Worm (Caenorhabditis elegans) whole organism, young adult: ENCODE measurements around the gene atfs-1.

Experiments
- B0035.1 ChIP-seq: sonication (generic microtip); optimal IDR thresholded peaks from 2 replicates; lab custom pipeline; 2016; ENCODE audit warnings: missing genetic modification characterization, mild to moderate bottlenecking, missing compliant biosample characterization, missing genotype, missing genetic modification reagents
- F49E8.2 ChIP-seq: sonication (generic microtip); optimal IDR thresholded peaks from 3 replicates; lab custom pipeline; 2017; ENCODE audit warnings: missing genetic modification characterization, mild to moderate bottlenecking, missing compliant biosample characterization, antibody characterized with exemption, moderate library complexity; ENCODE audit not compliant: insufficient read depth
- F55B11.4 ChIP-seq: sonication (generic microtip); optimal IDR thresholded peaks from 2 replicates; lab custom pipeline; 2016; ENCODE audit warnings: missing compliant biosample characterization, missing genetic modification characterization, borderline replicate concordance; ENCODE audit not compliant: insufficient read depth
- F57A8.1 ChIP-seq: fragments of 200-800 bp; sonication (Bioruptor generic); optimal IDR thresholded peaks from 2 replicates; lab custom pipeline; 2018; ENCODE audit warnings: mild to moderate bottlenecking, missing genetic modification characterization, moderate library complexity, missing compliant biosample characterization
- F57C9.4 ChIP-seq: sonication (generic microtip); optimal IDR thresholded peaks from 2 replicates; lab custom pipeline; 2017; ENCODE audit warnings: mild to moderate bottlenecking, missing genetic modification characterization, missing compliant biosample characterization
- T26A5.8 ChIP-seq: sonication (generic microtip); optimal IDR thresholded peaks from 2 replicates; lab custom pipeline; 2016; ENCODE audit warnings: missing genetic modification characterization, missing compliant biosample characterization
- Y53G8AR.9 ChIP-seq: fragments of 200-800 bp; sonication (Bioruptor generic); conservative IDR thresholded peaks from 2 replicates; pipeline ENCODE4 v1.3.6; 2022; ENCODE audit warnings: missing genetic modification reagents, missing genetic modification characterization, missing compliant biosample characterization
- Y95B8A.8 ChIP-seq: fragments of 200-800 bp; sonication (Bioruptor generic); IDR thresholded peaks from 2 replicates; pipeline ENCODE4 v1.3.6; 2022; ENCODE audit warnings: missing genetic modification reagents, missing genetic modification characterization, missing compliant biosample characterization
- ZK185.1 ChIP-seq: sonication (generic microtip); optimal IDR thresholded peaks from 2 replicates; lab custom pipeline; 2016; ENCODE audit warnings: mild to moderate bottlenecking, missing genetic modification characterization, missing compliant biosample characterization; ENCODE audit not compliant: poor library complexity, severe bottlenecking
- aptf-3 ChIP-seq: fragments of 200-800 bp; sonication (Bioruptor generic); IDR thresholded peaks from 2 replicates; pipeline ENCODE4 v1.3.6; 2022; ENCODE audit warnings: missing genetic modification characterization, missing compliant biosample characterization
- atf-7 ChIP-seq: sonication (generic microtip); optimal IDR thresholded peaks from 2 replicates; lab custom pipeline; 2017; ENCODE audit warnings: mild to moderate bottlenecking, missing genetic modification characterization, missing compliant biosample characterization
- attf-6 ChIP-seq: fragments of 200-800 bp; sonication (Bioruptor generic); IDR thresholded peaks from 2 replicates; pipeline ENCODE4 v1.3.6; 2022; ENCODE audit warnings: missing genetic modification reagents, missing genetic modification characterization, missing compliant biosample characterization
- chd-7 ChIP-seq: sonication (generic microtip); optimal IDR thresholded peaks from 2 replicates; lab custom pipeline; 2016; ENCODE audit warnings: mild to moderate bottlenecking, missing genetic modification characterization, moderate library complexity, missing compliant biosample characterization
- die-1 ChIP-seq: sonication (generic microtip); optimal IDR thresholded peaks from 2 replicates; lab custom pipeline; 2016; ENCODE audit warnings: missing genotype, mild to moderate bottlenecking, missing genetic modification characterization, missing compliant biosample characterization
- dpff-1 ChIP-seq: sonication (generic microtip); optimal IDR thresholded peaks from 2 replicates; lab custom pipeline; 2017; ENCODE audit warnings: mild to moderate bottlenecking, missing genetic modification characterization, missing compliant biosample characterization
- egl-44 ChIP-seq: fragments of 200-800 bp; sonication (Bioruptor generic); IDR thresholded peaks from 2 replicates; pipeline ENCODE4 v1.3.6; 2022; ENCODE audit warnings: missing genetic modification reagents, missing genetic modification characterization, missing compliant biosample characterization
- egrh-3 ChIP-seq: fragments of 200-800 bp; sonication (Bioruptor generic); IDR thresholded peaks from 2 replicates; pipeline ENCODE4 v1.3.6; 2022; ENCODE audit warnings: missing genetic modification reagents, missing genetic modification characterization, missing compliant biosample characterization
- fkh-3 ChIP-seq: sonication (generic microtip); optimal IDR thresholded peaks from 2 replicates; lab custom pipeline; 2016; ENCODE audit warnings: mild to moderate bottlenecking, missing genetic modification characterization, missing compliant biosample characterization
- gei-17 ChIP-seq: fragments of 200-800 bp; sonication (Bioruptor generic); optimal IDR thresholded peaks from 2 replicates; lab custom pipeline; 2018; ENCODE audit warnings: mild to moderate bottlenecking, missing genetic modification characterization, missing compliant biosample characterization
- hrde-1 ChIP-seq: sonication (generic microtip); optimal IDR thresholded peaks from 2 replicates; lab custom pipeline; 2016; ENCODE audit warnings: missing genetic modification characterization, mild to moderate bottlenecking, missing compliant biosample characterization, moderate library complexity, missing genotype, missing genetic modification reagents, borderline replicate concordance
- hsf-1 ChIP-seq: fragments of 200-800 bp; sonication (Bioruptor generic); IDR thresholded peaks from 2 replicates; pipeline ENCODE4 v1.3.6; 2022; ENCODE audit warnings: missing genetic modification reagents, missing genetic modification characterization, missing compliant biosample characterization
- let-526 ChIP-seq: fragments of 200-800 bp; sonication (Bioruptor generic); IDR thresholded peaks from 2 replicates; pipeline ENCODE4 v1.3.6; 2022; ENCODE audit warnings: missing genetic modification reagents, missing genetic modification characterization, missing compliant biosample characterization
- lin-54 ChIP-seq: fragments of 200-800 bp; sonication (Bioruptor generic); optimal IDR thresholded peaks from 2 replicates; lab custom pipeline; 2018; ENCODE audit warnings: mild to moderate bottlenecking, missing genetic modification characterization, missing compliant biosample characterization
- lir-1 ChIP-seq: fragments of 200-800 bp; sonication (Bioruptor generic); conservative IDR thresholded peaks from 2 replicates; pipeline ENCODE4 v1.3.6; 2022; ENCODE audit warnings: missing genetic modification reagents, missing genetic modification characterization, missing compliant biosample characterization
- lsl-1 ChIP-seq: fragments of 200-800 bp; sonication (Bioruptor generic); optimal IDR thresholded peaks from 2 replicates; lab custom pipeline; 2018; ENCODE audit warnings: mild to moderate bottlenecking, missing genetic modification characterization, moderate library complexity, missing compliant biosample characterization
- lsy-27 ChIP-seq: sonication (generic microtip); optimal IDR thresholded peaks from 2 replicates; lab custom pipeline; 2017; ENCODE audit warnings: missing genetic modification characterization, mild to moderate bottlenecking, missing compliant biosample characterization, antibody characterized with exemption, missing genotype, borderline replicate concordance; ENCODE audit not compliant: insufficient read depth
- madf-6 ChIP-seq: fragments of 200-800 bp; sonication (Bioruptor generic); IDR thresholded peaks from 2 replicates; pipeline ENCODE4 v1.3.6; 2022; ENCODE audit warnings: missing genetic modification reagents, missing genetic modification characterization, missing compliant biosample characterization
- mxl-1 ChIP-seq: sonication (generic microtip); optimal IDR thresholded peaks from 2 replicates; lab custom pipeline; 2016; ENCODE audit warnings: missing genetic modification characterization, missing compliant biosample characterization
- nhr-179 ChIP-seq: sonication (generic microtip); optimal IDR thresholded peaks from 2 replicates; lab custom pipeline; 2016; ENCODE audit warnings: mild to moderate bottlenecking, missing genetic modification characterization, missing compliant biosample characterization
- nhr-27 ChIP-seq: fragments of 200-800 bp; sonication (Bioruptor generic); optimal IDR thresholded peaks from 2 replicates; lab custom pipeline; 2018; ENCODE audit warnings: mild to moderate bottlenecking, missing genetic modification characterization, moderate library complexity, missing compliant biosample characterization
- nhr-80 ChIP-seq: sonication (generic microtip); optimal IDR thresholded peaks from 2 replicates; lab custom pipeline; 2016; ENCODE audit warnings: missing genetic modification characterization, missing compliant biosample characterization
- nhr-90 ChIP-seq: sonication (generic microtip); optimal IDR thresholded peaks from 2 replicates; lab custom pipeline; 2016; ENCODE audit warnings: missing genotype, mild to moderate bottlenecking, missing genetic modification characterization, missing compliant biosample characterization
- rpc-1 ChIP-seq, 2 experiments: fragments of 150-350 bp in 1 of 2; sonication (generic microtip) in 1 of 2; optimal IDR thresholded peaks; 2 replicates each; lab custom pipeline; 2014 to 2018; ENCODE audit warnings: missing biosample characterization in 1 of 2, missing genetic modification characterization in 1 of 2, missing genetic modification reagents in 1 of 2, missing genotype in 1 of 2
- somi-1 ChIP-seq: fragments of 200-800 bp; sonication (Bioruptor generic); optimal IDR thresholded peaks from 2 replicates; lab custom pipeline; 2018; ENCODE audit warnings: mild to moderate bottlenecking, missing genetic modification characterization, missing compliant biosample characterization
- unc-130 ChIP-seq: sonication (generic microtip); optimal IDR thresholded peaks from 2 replicates; lab custom pipeline; 2016; ENCODE audit warnings: missing genetic modification reagents, missing genetic modification characterization, missing compliant biosample characterization
- zfh-2 ChIP-seq: fragments of 200-800 bp; sonication (Bioruptor generic); conservative IDR thresholded peaks from 2 replicates; pipeline ENCODE4 v1.3.6; 2022; ENCODE audit warnings: missing genetic modification reagents, missing genetic modification characterization, missing compliant biosample characterization
- ztf-22 ChIP-seq: fragments of 200-800 bp; sonication (Bioruptor generic); optimal IDR thresholded peaks from 2 replicates; lab custom pipeline; 2018; ENCODE audit warnings: mild to moderate bottlenecking, missing genetic modification characterization, moderate library complexity, missing compliant biosample characterization
- ztf-25 ChIP-seq: fragments of 200-800 bp; sonication (Bioruptor generic); IDR thresholded peaks from 2 replicates; pipeline ENCODE4 v1.3.6; 2022; ENCODE audit warnings: missing genetic modification reagents, missing genetic modification characterization, missing compliant biosample characterization
- ztf-3 ChIP-seq: fragments of 200-800 bp; sonication (Bioruptor generic); optimal IDR thresholded peaks from 2 replicates; lab custom pipeline; 2018; ENCODE audit warnings: mild to moderate bottlenecking, missing genetic modification characterization, missing compliant biosample characterization

Gene atfs-1

DNA sequence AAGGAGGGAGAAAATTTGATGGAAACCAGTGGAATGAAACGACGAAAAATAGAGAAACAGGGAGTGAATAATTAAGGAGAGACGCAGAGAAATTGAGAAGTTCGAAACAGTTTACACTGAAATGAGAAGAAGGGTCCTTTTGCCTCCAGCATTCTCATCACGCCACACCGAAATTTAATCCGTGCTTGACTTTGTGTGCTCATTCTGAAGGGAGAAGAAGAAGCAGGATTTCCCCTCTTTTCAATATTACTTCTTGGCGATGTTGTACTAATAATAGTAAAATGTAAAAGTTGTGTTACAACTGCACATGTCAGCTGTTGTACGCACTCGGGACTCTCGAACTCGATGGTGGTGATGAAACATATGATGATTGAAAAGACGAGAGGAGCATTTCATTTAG lies 39.8 kb upstream of the atfs-1 start:
- TF ChIP-seq zfh-2 (GFP tag; lab: Robert Waterston, UW) (no peak), nhr-27 (no peak), dpff-1 (tag; lab: Kevin White, UChicago) (no peak), die-1 (tag; lab: Kevin White, UChicago) (no peak), nhr-90 (tag; lab: Kevin White, UChicago) (no peak), egl-44 (GFP tag; lab: Robert Waterston, UW) (no peak), somi-1 (no peak), hrde-1 (tag; lab: Kevin White, UChicago) (no peak), nhr-179 (no peak), unc-130 (GFP tag; lab: Kevin White, UChicago) (no peak), fkh-3 (tag; lab: Kevin White, UChicago) (no peak), Y53G8AR.9 (GFP tag; lab: Robert Waterston, UW) (no peak), T26A5.8 (tag; lab: Kevin White, UChicago) (no peak)

DNA sequence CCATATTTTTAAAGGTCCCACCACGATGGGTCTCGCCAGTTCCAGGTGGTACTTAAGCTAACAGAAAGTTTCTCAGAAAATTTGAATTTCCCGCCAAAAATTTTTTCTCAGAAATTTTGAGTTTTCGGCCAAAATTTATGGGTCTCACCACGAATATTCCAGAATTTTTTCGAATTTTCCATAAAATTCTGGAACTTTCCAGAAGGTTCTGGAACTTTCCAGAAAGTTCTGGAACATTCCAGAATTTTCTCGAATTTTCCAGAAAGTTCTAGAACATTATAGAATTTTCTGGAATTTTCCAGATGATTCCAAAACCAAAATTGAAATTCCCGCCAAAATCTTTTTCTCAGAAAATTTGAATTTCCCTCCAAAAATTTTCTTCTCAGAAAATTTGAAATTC lies 38.3 kb upstream of the atfs-1 start:
- peak; percentile 94 for TF ChIP-seq hsf-1 (GFP tag; lab: Robert Waterston, UW)

DNA sequence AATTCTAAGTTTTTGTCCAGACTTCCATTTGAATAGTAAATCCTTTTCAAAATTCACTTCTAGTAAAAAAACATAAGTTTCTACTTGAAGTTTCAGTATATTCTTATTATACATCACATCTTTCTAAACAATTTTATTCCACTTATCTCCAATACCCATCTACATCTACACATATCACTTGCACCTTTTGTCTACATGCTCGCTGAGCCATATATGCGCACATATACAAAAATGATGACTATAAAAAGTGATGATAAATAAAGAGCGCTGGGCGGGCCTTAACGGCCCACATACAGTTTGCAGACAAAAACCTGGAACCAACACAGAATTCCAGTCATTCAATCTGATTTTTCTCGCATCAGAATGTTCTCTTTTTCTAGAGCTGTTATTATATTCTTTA lies 37.0 kb upstream of the atfs-1 start, which contains the start of gene AH10.2:
AH10.2 (plus strand) TSS at position 301 of the 400 bp plus-strand sequence.
- TF ChIP-seq F55B11.4 (no peak), attf-6 (GFP tag; lab: Robert Waterston, UW) (no peak), B0035.1 (tag; lab: Kevin White, UChicago) (no peak), rpc-1 (optimal IDR thresholded peaks at IDR 0.05; lab: Kevin White, UChicago) (no peak), rpc-1 (tag; optimal IDR thresholded peaks at IDR 0.05; lab: Kevin White, UChicago) (no peak), unc-130 (GFP tag; lab: Kevin White, UChicago) (no peak), nhr-27 (no peak), nhr-179 (no peak), F57A8.1 (GFP tag; lab: Kevin White, UChicago) (no peak), ztf-22 (GFP tag; lab: Kevin White, UChicago) (no peak), F57C9.4 (tag; lab: Kevin White, UChicago) (no peak), lir-1 (GFP tag; lab: Robert Waterston, UW) (no peak), gei-17 (GFP tag; lab: Kevin White, UChicago) (no peak), ZK185.1 (tag; lab: Kevin White, UChicago) (no peak)

DNA sequence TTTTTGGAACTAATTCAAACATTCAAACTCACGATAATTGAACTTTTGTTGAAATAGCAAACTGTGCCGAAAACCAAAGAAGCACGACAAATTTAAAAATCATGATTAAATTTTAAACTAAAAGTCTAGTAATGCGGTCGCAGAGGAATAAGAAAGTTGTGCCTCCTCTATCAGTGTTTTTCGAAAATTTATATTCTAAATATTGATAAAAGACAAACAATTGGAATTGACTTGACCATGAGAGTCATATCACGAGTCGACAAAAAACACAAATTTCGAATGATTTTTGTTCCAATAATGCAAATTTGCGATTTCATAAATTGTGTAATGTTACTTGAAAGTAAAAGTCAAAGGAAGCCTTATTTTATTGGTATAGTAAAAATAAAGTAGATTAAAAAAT lies 32.8 kb upstream of the atfs-1 start, which contains the start of gene cest-1.2:
cest-1.2 (minus strand) TSS at position 165 of the 400 bp plus-strand sequence.
- TF ChIP-seq atf-7 (tag; lab: Kevin White, UChicago) = no peak
- peak; percentile 38 for TF ChIP-seq nhr-80
- TF ChIP-seq, all 124 proteins: peak for 1

DNA sequence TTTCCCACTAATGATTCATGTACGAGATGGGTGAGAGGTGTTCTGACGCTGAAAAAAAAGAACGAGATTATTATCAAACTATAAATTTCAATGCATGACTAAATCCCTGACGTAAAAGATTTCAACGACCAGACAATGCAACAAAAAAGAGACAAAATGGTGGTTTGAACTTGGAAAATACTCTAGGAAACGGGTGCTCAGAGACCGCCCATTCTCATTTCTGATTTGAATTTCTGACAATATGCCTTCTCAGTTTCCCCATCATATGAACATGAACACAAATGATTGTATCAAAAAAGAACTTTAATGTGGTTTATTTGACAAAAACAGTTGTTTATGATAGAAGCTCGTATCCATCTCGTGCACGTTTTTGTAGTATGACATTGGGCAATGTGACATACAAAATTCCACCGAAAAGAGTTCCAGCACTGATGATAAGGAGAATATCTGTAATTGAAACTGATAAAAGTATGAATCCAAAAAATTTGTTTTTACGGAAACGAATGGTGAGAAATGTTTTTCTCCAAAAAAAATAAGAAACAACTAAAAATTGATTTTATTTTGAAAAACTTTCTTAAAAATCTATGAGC lies 30.4 kb upstream of the atfs-1 start, which contains the start of gene srd-26:
srd-26 (minus strand) TSS at position 51 of the 590 bp plus-strand sequence.
- TF ChIP-seq ztf-3 = no peak
- no peak for TF ChIP-seq lin-54
- no peak for TF ChIP-seq somi-1
- TF ChIP-seq madf-6 = no peak
- no peak for TF ChIP-seq let-526 (GFP tag; lab: Robert Waterston, UW)
- no peak for TF ChIP-seq F49E8.2 (tag; lab: Kevin White, UChicago)
- no peak for TF ChIP-seq F57C9.4 (tag; lab: Kevin White, UChicago)
- TF ChIP-seq Y95B8A.8 (GFP tag; lab: Robert Waterston, UW) = no peak
- TF ChIP-seq ztf-25 (GFP tag; lab: Robert Waterston, UW) = no peak
- TF ChIP-seq lsy-27 (tag; lab: Kevin White, UChicago) = no peak
- TF ChIP-seq chd-7 (tag; lab: Kevin White, UChicago) = no peak
- TF ChIP-seq mxl-1 (tag; lab: Kevin White, UChicago) = no peak
- TF ChIP-seq aptf-3 (GFP tag; lab: Robert Waterston, UW) = no peak
- TF ChIP-seq lsl-1 (GFP tag; lab: Kevin White, UChicago) = no peak
- TF ChIP-seq egrh-3 (GFP tag; lab: Robert Waterston, UW) = no peak
